Worm (Caenorhabditis elegans) whole organism, young adult: ENCODE results near the gene Y43F8C.7.

Source experiments
- B0261.1 ChIP-seq: sonication (generic microtip); optimal IDR thresholded peaks from 2 replicates; lab custom pipeline; 2016; ENCODE audit warnings: mild to moderate bottlenecking, missing genetic modification characterization, moderate library complexity, missing compliant biosample characterization
- B0336.3 ChIP-seq: fragments of 200-800 bp; sonication (Bioruptor generic); IDR thresholded peaks from 2 replicates; pipeline ENCODE4 v1.3.6; 2022; ENCODE audit warnings: missing genetic modification characterization, missing compliant biosample characterization
- F10E7.11 ChIP-seq: sonication (generic microtip); optimal IDR thresholded peaks from 2 replicates; lab custom pipeline; 2017; ENCODE audit warnings: mild to moderate bottlenecking, missing genetic modification characterization, moderate library complexity, missing compliant biosample characterization
- F22D6.2 ChIP-seq: sonication (generic microtip); optimal IDR thresholded peaks from 2 replicates; lab custom pipeline; 2016; ENCODE audit warnings: mild to moderate bottlenecking, missing genetic modification characterization, missing compliant biosample characterization
- F23B12.7 ChIP-seq: sonication (generic microtip); optimal IDR thresholded peaks from 2 replicates; lab custom pipeline; 2017; ENCODE audit warnings: missing genetic modification characterization, mild to moderate bottlenecking, missing compliant biosample characterization, antibody characterized with exemption, moderate library complexity; ENCODE audit not compliant: insufficient read depth
- F33H1.4 ChIP-seq: fragments of 200-800 bp; sonication (Bioruptor generic); IDR thresholded peaks from 2 replicates; pipeline ENCODE4 v1.3.6; 2022; ENCODE audit warnings: missing genetic modification reagents, missing genetic modification characterization, missing compliant biosample characterization
- F52B5.7 ChIP-seq: sonication (generic microtip); optimal IDR thresholded peaks from 2 replicates; lab custom pipeline; 2016; ENCODE audit warnings: mild to moderate bottlenecking, missing genetic modification characterization, missing compliant biosample characterization
- F55B11.4 ChIP-seq: sonication (generic microtip); optimal IDR thresholded peaks from 2 replicates; lab custom pipeline; 2016; ENCODE audit warnings: missing compliant biosample characterization, missing genetic modification characterization, borderline replicate concordance; ENCODE audit not compliant: insufficient read depth
- F57A8.1 ChIP-seq: fragments of 200-800 bp; sonication (Bioruptor generic); optimal IDR thresholded peaks from 2 replicates; lab custom pipeline; 2018; ENCODE audit warnings: mild to moderate bottlenecking, missing genetic modification characterization, moderate library complexity, missing compliant biosample characterization
- K11D2.4 ChIP-seq: fragments of 200-800 bp; sonication (Bioruptor generic); IDR thresholded peaks from 2 replicates; pipeline ENCODE4 v1.3.6; 2022; ENCODE audit warnings: missing genetic modification reagents, missing genetic modification characterization, missing compliant biosample characterization
- K12H6.12 ChIP-seq: fragments of 200-800 bp; sonication (Bioruptor generic); optimal IDR thresholded peaks from 2 replicates; lab custom pipeline; 2018; ENCODE audit warnings: mild to moderate bottlenecking, missing genetic modification characterization, missing compliant biosample characterization
- Y53G8AR.9 ChIP-seq: fragments of 200-800 bp; sonication (Bioruptor generic); conservative IDR thresholded peaks from 2 replicates; pipeline ENCODE4 v1.3.6; 2022; ENCODE audit warnings: missing genetic modification reagents, missing genetic modification characterization, missing compliant biosample characterization
- Y56A3A.18 ChIP-seq: fragments of 200-800 bp; sonication (Bioruptor generic); IDR thresholded peaks from 2 replicates; pipeline ENCODE4 v1.3.6; 2022; ENCODE audit warnings: missing genetic modification reagents, missing genetic modification characterization, missing compliant biosample characterization
- Y67H2A.10 ChIP-seq: fragments of 200-800 bp; sonication (Bioruptor generic); conservative IDR thresholded peaks from 2 replicates; pipeline ENCODE4 v1.3.6; 2022; ENCODE audit warnings: missing genetic modification reagents, missing genetic modification characterization, missing compliant biosample characterization
- Y79H2A.3 ChIP-seq: fragments of 200-800 bp; sonication (Bioruptor generic); conservative IDR thresholded peaks from 2 replicates; pipeline ENCODE4 v1.3.6; 2022; ENCODE audit warnings: missing genetic modification reagents, missing genetic modification characterization, missing compliant biosample characterization
- aptf-3 ChIP-seq: fragments of 200-800 bp; sonication (Bioruptor generic); IDR thresholded peaks from 2 replicates; pipeline ENCODE4 v1.3.6; 2022; ENCODE audit warnings: missing genetic modification characterization, missing compliant biosample characterization
- attf-5 ChIP-seq: fragments of 200-800 bp; sonication (Bioruptor generic); optimal IDR thresholded peaks from 2 replicates; lab custom pipeline; 2018; ENCODE audit warnings: mild to moderate bottlenecking, missing genetic modification characterization, missing compliant biosample characterization
- ccch-3 ChIP-seq: fragments of 200-800 bp; sonication (Bioruptor generic); optimal IDR thresholded peaks from 2 replicates; lab custom pipeline; 2018; ENCODE audit warnings: mild to moderate bottlenecking, missing genetic modification characterization, missing compliant biosample characterization
- cebp-1 ChIP-seq, 2 experiments: fragments of 200-800 bp in 1 of 2; sonication (Bioruptor generic) in 1 of 2; sonication (generic microtip) in 1 of 2; IDR thresholded peaks in 1 of 2; optimal IDR thresholded peaks in 1 of 2; 2 replicates each; pipeline versions ENCODE4 v1.3.6 to Lab custom; 2017 to 2022; ENCODE audit warnings: missing compliant biosample characterization in 2 of 2, missing genetic modification characterization in 2 of 2, mild to moderate bottlenecking in 1 of 2, missing genetic modification reagents in 1 of 2, moderate library complexity in 1 of 2
- ceh-40 ChIP-seq: fragments of 200-800 bp; sonication (Bioruptor generic); IDR thresholded peaks from 2 replicates; pipeline ENCODE4 v1.3.6; 2022; ENCODE audit warnings: missing genetic modification characterization, missing compliant biosample characterization
- ceh-58 ChIP-seq: fragments of 200-800 bp; sonication (Bioruptor generic); IDR thresholded peaks from 2 replicates; pipeline ENCODE4 v1.3.6; 2022; ENCODE audit warnings: missing genetic modification characterization, missing compliant biosample characterization
- ceh-79 ChIP-seq: sonication (generic microtip); optimal IDR thresholded peaks from 2 replicates; lab custom pipeline; 2017; ENCODE audit warnings: mild to moderate bottlenecking, missing genetic modification characterization, missing compliant biosample characterization
- ceh-91 ChIP-seq: fragments of 200-800 bp; sonication (Bioruptor generic); IDR thresholded peaks from 2 replicates; pipeline ENCODE4 v1.3.6; 2022; ENCODE audit warnings: missing genetic modification reagents, missing genetic modification characterization, missing compliant biosample characterization
- chd-7 ChIP-seq: sonication (generic microtip); optimal IDR thresholded peaks from 2 replicates; lab custom pipeline; 2016; ENCODE audit warnings: mild to moderate bottlenecking, missing genetic modification characterization, moderate library complexity, missing compliant biosample characterization
- die-1 ChIP-seq: sonication (generic microtip); optimal IDR thresholded peaks from 2 replicates; lab custom pipeline; 2016; ENCODE audit warnings: missing genotype, mild to moderate bottlenecking, missing genetic modification characterization, missing compliant biosample characterization
- dox-1 ChIP-seq: fragments of 200-800 bp; sonication (Bioruptor generic); IDR thresholded peaks from 2 replicates; pipeline ENCODE4 v1.3.6; 2022; ENCODE audit warnings: missing genetic modification reagents, missing genetic modification characterization, missing compliant biosample characterization
- dpl-1 ChIP-seq: fragments of 150-350 bp; optimal IDR thresholded peaks from 2 replicates; lab custom pipeline; 2014; ENCODE audit warnings: missing biosample characterization, missing genetic modification reagents, missing genetic modification characterization
- efl-1 ChIP-seq: fragments of 150-350 bp; optimal IDR thresholded peaks from 2 replicates; lab custom pipeline; 2014; ENCODE audit warnings: missing biosample characterization, missing genetic modification reagents, missing genetic modification characterization
- him-1 ChIP-seq: sonication (generic microtip); optimal IDR thresholded peaks from 2 replicates; lab custom pipeline; 2016; ENCODE audit warnings: missing genotype, missing genetic modification reagents, missing genetic modification characterization, missing compliant biosample characterization
- hlh-12 ChIP-seq: sonication (generic microtip); optimal IDR thresholded peaks from 2 replicates; lab custom pipeline; 2016; ENCODE audit warnings: missing genetic modification characterization, missing compliant biosample characterization
- hmg-1.2 ChIP-seq: fragments of 200-800 bp; sonication (Bioruptor generic); IDR thresholded peaks from 2 replicates; pipeline ENCODE4 v1.3.6; 2022; ENCODE audit warnings: missing genetic modification reagents, missing genetic modification characterization, missing compliant biosample characterization
- lin-35 ChIP-seq, 3 experiments: fragments of 150-350 bp in 2 of 3; sonication (generic microtip) in 1 of 3; optimal IDR thresholded peaks; 2 replicates each; lab custom pipeline; 2014 to 2018; ENCODE audit warnings: missing biosample characterization in 3 of 3, missing genetic modification characterization in 3 of 3, missing genetic modification reagents in 3 of 3
- lir-1 ChIP-seq: fragments of 200-800 bp; sonication (Bioruptor generic); conservative IDR thresholded peaks from 2 replicates; pipeline ENCODE4 v1.3.6; 2022; ENCODE audit warnings: missing genetic modification reagents, missing genetic modification characterization, missing compliant biosample characterization
- lsy-27 ChIP-seq: sonication (generic microtip); optimal IDR thresholded peaks from 2 replicates; lab custom pipeline; 2017; ENCODE audit warnings: missing genetic modification characterization, mild to moderate bottlenecking, missing compliant biosample characterization, antibody characterized with exemption, missing genotype, borderline replicate concordance; ENCODE audit not compliant: insufficient read depth
- madf-3 ChIP-seq: fragments of 200-800 bp; sonication (Bioruptor generic); IDR thresholded peaks from 2 replicates; pipeline ENCODE4 v1.3.6; 2022; ENCODE audit warnings: missing genetic modification reagents, missing genetic modification characterization, missing compliant biosample characterization
- madf-6 ChIP-seq: fragments of 200-800 bp; sonication (Bioruptor generic); IDR thresholded peaks from 2 replicates; pipeline ENCODE4 v1.3.6; 2022; ENCODE audit warnings: missing genetic modification reagents, missing genetic modification characterization, missing compliant biosample characterization
- nhr-27 ChIP-seq: fragments of 200-800 bp; sonication (Bioruptor generic); optimal IDR thresholded peaks from 2 replicates; lab custom pipeline; 2018; ENCODE audit warnings: mild to moderate bottlenecking, missing genetic modification characterization, moderate library complexity, missing compliant biosample characterization
- repo-1 ChIP-seq: sonication (generic microtip); optimal IDR thresholded peaks from 2 replicates; lab custom pipeline; 2017; ENCODE audit warnings: mild to moderate bottlenecking, missing genetic modification characterization, missing compliant biosample characterization
- rpc-1 ChIP-seq, 2 experiments: fragments of 150-350 bp in 1 of 2; sonication (generic microtip) in 1 of 2; optimal IDR thresholded peaks; 2 replicates each; lab custom pipeline; 2014 to 2018; ENCODE audit warnings: missing biosample characterization in 1 of 2, missing genetic modification characterization in 1 of 2, missing genetic modification reagents in 1 of 2, missing genotype in 1 of 2
- snpc-3.4 ChIP-seq: sonication (generic microtip); optimal IDR thresholded peaks from 2 replicates; lab custom pipeline; 2017; ENCODE audit warnings: missing genetic modification characterization, mild to moderate bottlenecking, missing compliant biosample characterization, antibody characterized with exemption, moderate library complexity, missing genotype, missing genetic modification reagents
- snpc-4 ChIP-seq, 5 experiments: fragments of 150-350 bp in 1 of 5; sonication (generic microtip) in 4 of 5; optimal IDR thresholded peaks; 2 replicates each; lab custom pipeline; 2014 to 2018; ENCODE audit warnings: missing genetic modification characterization in 5 of 5, missing biosample characterization in 3 of 5, antibody characterized with exemption in 2 of 5, mild to moderate bottlenecking in 2 of 5, missing compliant biosample characterization in 2 of 5, missing genotype in 2 of 5, moderate library complexity in 2 of 5, missing genetic modification reagents in 1 of 5
- somi-1 ChIP-seq: fragments of 200-800 bp; sonication (Bioruptor generic); optimal IDR thresholded peaks from 2 replicates; lab custom pipeline; 2018; ENCODE audit warnings: mild to moderate bottlenecking, missing genetic modification characterization, missing compliant biosample characterization
- tbp1 ChIP-seq: fragments of 200-800 bp; sonication (Bioruptor generic); optimal IDR thresholded peaks from 2 replicates; lab custom pipeline; 2018; ENCODE audit warnings: mild to moderate bottlenecking, missing genetic modification characterization, missing compliant biosample characterization
- xnd-1 ChIP-seq: sonication (generic microtip); optimal IDR thresholded peaks from 2 replicates; lab custom pipeline; 2016; ENCODE audit warnings: missing genotype, missing genetic modification reagents, missing genetic modification characterization, missing compliant biosample characterization
- zim-3 ChIP-seq: sonication (generic microtip); optimal IDR thresholded peaks from 2 replicates; lab custom pipeline; 2017; ENCODE audit warnings: mild to moderate bottlenecking, missing genetic modification characterization, moderate library complexity, missing compliant biosample characterization
- ztf-22 ChIP-seq: fragments of 200-800 bp; sonication (Bioruptor generic); optimal IDR thresholded peaks from 2 replicates; lab custom pipeline; 2018; ENCODE audit warnings: mild to moderate bottlenecking, missing genetic modification characterization, moderate library complexity, missing compliant biosample characterization
- ztf-6 ChIP-seq: fragments of 200-800 bp; sonication (Bioruptor generic); IDR thresholded peaks from 2 replicates; pipeline ENCODE4 v1.3.6; 2022; ENCODE audit warnings: missing genetic modification reagents, missing genetic modification characterization, missing compliant biosample characterization

Y43F8C.7 gene

ce11 chrV:19643903-19644302 lies at the start of gene Y43F8C.7, which contains the start of gene mrps-28:
TSS of gene Y43F8C.7 (minus strand) at chrV:19644030.
TSS of gene mrps-28 (plus strand) at chrV:19644239.
- TF ChIP-seq snpc-3.4 (tag; lab: Kevin White, UChicago) (no peak), B0261.1 (tag; lab: Kevin White, UChicago) (no peak), ceh-79 (tag; lab: Kevin White, UChicago) (no peak), lir-1 (GFP tag; lab: Robert Waterston, UW) (no peak), zim-3 (tag; lab: Kevin White, UChicago) (no peak), repo-1 (tag; lab: Kevin White, UChicago) (no peak), ceh-40 (GFP tag; lab: Robert Waterston, UW) (no peak), chd-7 (tag; lab: Kevin White, UChicago) (no peak), Y56A3A.18 (GFP tag; lab: Robert Waterston, UW) (no peak), xnd-1 (tag; lab: Kevin White, UChicago) (no peak), him-1 (tag; lab: Kevin White, UChicago) (no peak), F55B11.4 (tag; lab: Kevin White, UChicago) (no peak), dpl-1 (no peak), ccch-3 (GFP tag; lab: Kevin White, UChicago) (no peak), ceh-91 (no peak), madf-6 (GFP tag; lab: Robert Waterston, UW) (peak; percentile 45; the same call in 1 of the 2 replicates), F57A8.1 (GFP tag; lab: Kevin White, UChicago) (no peak), nhr-27 (tag; lab: Kevin White, UChicago) (no peak), cebp-1 (GFP tag; IDR thresholded peaks at IDR 0.05; lab: Robert Waterston, UW) (no peak), cebp-1 (tag; optimal IDR thresholded peaks at IDR 0.05; lab: Kevin White, UChicago) (peak; percentile 12), B0336.3 (GFP tag; lab: Robert Waterston, UW) (no peak), ztf-22 (GFP tag; lab: Kevin White, UChicago) (no peak), snpc-4 (GFP tag; optimal IDR thresholded peaks at IDR 0.05; lab: Kevin White, UChicago) (no peak), snpc-4 (tag; optimal IDR thresholded peaks at IDR 0.05; lab: Kevin White, UChicago) (peak in 1 of 4 experiments; percentile 31), lsy-27 (tag; lab: Kevin White, UChicago) (no peak), efl-1 (GFP tag; lab: Kevin White, UChicago) (no peak), Y53G8AR.9 (GFP tag; lab: Robert Waterston, UW) (no peak), lin-35 (GFP tag; optimal IDR thresholded peaks at IDR 0.05; lab: Kevin White, UChicago) (no peak), Y67H2A.10 (no peak), rpc-1 (optimal IDR thresholded peaks at IDR 0.05; lab: Kevin White, UChicago) (no peak), rpc-1 (tag; optimal IDR thresholded peaks at IDR 0.05; lab: Kevin White, UChicago) (no peak), Y79H2A.3 (GFP tag; lab: Robert Waterston, UW) (no peak), K12H6.12 (tag; lab: Kevin White, UChicago) (no peak), tbp1 (GFP tag; lab: Kevin White, UChicago) (peak; percentile 4), ceh-58 (GFP tag; lab: Robert Waterston, UW) (no peak), dox-1 (0 out of 2 replicates have a peak, but pooled peaks have one; percentile 25), aptf-3 (GFP tag; lab: Robert Waterston, UW) (no peak), F33H1.4 (GFP tag; lab: Robert Waterston, UW) (0 out of 2 replicates have a peak, but pooled peaks have one; percentile 11), K11D2.4 (GFP tag; lab: Robert Waterston, UW) (no peak), hmg-1.2 (GFP tag; lab: Robert Waterston, UW) (no peak), F10E7.11 (no peak), ztf-6 (GFP tag; lab: Robert Waterston, UW) (no peak), F23B12.7 (no peak), attf-5 (GFP tag; lab: Kevin White, UChicago) (peak; percentile 4), F52B5.7 (tag; lab: Kevin White, UChicago) (no peak), F22D6.2 (tag; lab: Kevin White, UChicago) (no peak), madf-3 (GFP tag; lab: Robert Waterston, UW) (no peak), somi-1 (GFP tag; lab: Kevin White, UChicago) (no peak), hlh-12 (tag; lab: Kevin White, UChicago) (no peak), die-1 (tag; lab: Kevin White, UChicago) (no peak)
